Fruit fly (Drosophila melanogaster) whole organism, prepupa: ENCODE data around the gene Galphai.

Experiments
- Blimp-1 ChIP-seq: fragments of 200-800 bp; sonication (Bioruptor generic); optimal IDR thresholded peaks from 3 replicates; lab custom pipeline; 2017; ENCODE audit warnings: missing biosample characterization, missing genetic modification characterization, mild to moderate bottlenecking, moderate library complexity, missing genetic modification reagents
- CG10669 ChIP-seq: fragments of 200-800 bp; sonication (Bioruptor generic); optimal IDR thresholded peaks from 3 replicates; lab custom pipeline; 2018; ENCODE audit warnings: missing biosample characterization, mild to moderate bottlenecking, missing genetic modification characterization, moderate library complexity
- CG11294 ChIP-seq: fragments of 200-800 bp; sonication (Bioruptor generic); IDR thresholded peaks from 2 replicates; pipeline ENCODE4 v1.3.6; 2022; ENCODE audit warnings: missing biosample characterization, missing genetic modification characterization
- CG11762 ChIP-seq: fragments of 200-800 bp; sonication (Bioruptor generic); optimal IDR thresholded peaks from 3 replicates; lab custom pipeline; 2016; ENCODE audit warnings: missing biosample characterization, missing genetic modification characterization; ENCODE audit not compliant: insufficient read depth
- CG11902 ChIP-seq: fragments of 200-800 bp; sonication (Bioruptor generic); optimal IDR thresholded peaks from 3 replicates; lab custom pipeline; 2016; ENCODE audit warnings: missing biosample characterization, missing genetic modification characterization
- CG15336 ChIP-seq: fragments of 200-800 bp; sonication (Bioruptor generic); IDR thresholded peaks from 2 replicates; pipeline ENCODE4 v1.3.6; 2022; ENCODE audit warnings: missing biosample characterization, missing genetic modification characterization
- CG1621 ChIP-seq: fragments of 200-800 bp; sonication (Bioruptor generic); optimal IDR thresholded peaks from 3 replicates; lab custom pipeline; 2018; ENCODE audit warnings: missing biosample characterization, mild to moderate bottlenecking, missing genetic modification characterization
- CG16779 ChIP-seq: fragments of 200-800 bp; sonication (Bioruptor generic); optimal IDR thresholded peaks from 3 replicates; lab custom pipeline; 2017; ENCODE audit warnings: missing biosample characterization, mild to moderate bottlenecking, missing genetic modification characterization
- CG3032 ChIP-seq: fragments of 200-800 bp; optimal IDR thresholded peaks from 2 replicates; lab custom pipeline; 2019; ENCODE audit warnings: missing biosample characterization, mild to moderate bottlenecking, missing genetic modification characterization, moderate library complexity
- CG31627 ChIP-seq: fragments of 200-800 bp; sonication (Bioruptor generic); optimal IDR thresholded peaks from 3 replicates; lab custom pipeline; 2016; ENCODE audit warnings: missing biosample characterization, missing genetic modification characterization
- CG32006 ChIP-seq: fragments of 200-800 bp; sonication (Bioruptor generic); optimal IDR thresholded peaks from 3 replicates; lab custom pipeline; 2017; ENCODE audit warnings: missing biosample characterization, mild to moderate bottlenecking, missing genetic modification characterization
- CG3919 ChIP-seq: fragments of 200-800 bp; sonication (Bioruptor generic); optimal IDR thresholded peaks from 3 replicates; lab custom pipeline; 2016; ENCODE audit warnings: missing biosample characterization, missing genetic modification characterization
- CG4318 ChIP-seq: fragments of 200-800 bp; sonication (Bioruptor generic); optimal IDR thresholded peaks from 3 replicates; lab custom pipeline; 2017; ENCODE audit warnings: missing biosample characterization, mild to moderate bottlenecking, missing genetic modification characterization
- CG6163 ChIP-seq: fragments of 200-800 bp; sonication (Bioruptor generic); IDR thresholded peaks from 3 replicates; pipeline ENCODE4 v1.3.6; 2022; ENCODE audit warnings: missing biosample characterization, missing genetic modification characterization
- CG6792 ChIP-seq: fragments of 200-800 bp; sonication (Bioruptor generic); optimal IDR thresholded peaks from 3 replicates; lab custom pipeline; 2016; ENCODE audit warnings: missing biosample characterization, missing genetic modification characterization
- CG6808 ChIP-seq: fragments of 200-800 bp; sonication (Bioruptor generic); optimal IDR thresholded peaks from 3 replicates; lab custom pipeline; 2017; ENCODE audit warnings: missing biosample characterization, missing genetic modification characterization, mild to moderate bottlenecking, moderate library complexity, missing genetic modification reagents
- CG6854 ChIP-seq: fragments of 200-800 bp; sonication (Bioruptor generic); optimal IDR thresholded peaks from 2 replicates; lab custom pipeline; 2017; ENCODE audit warnings: missing biosample characterization, mild to moderate bottlenecking, missing genetic modification characterization
- CG7368 ChIP-seq: fragments of 200-800 bp; sonication (Bioruptor generic); optimal IDR thresholded peaks from 3 replicates; lab custom pipeline; 2016; ENCODE audit warnings: missing biosample characterization, missing genetic modification characterization
- CG8119 ChIP-seq: fragments of 200-800 bp; sonication (Bioruptor generic); IDR thresholded peaks from 3 replicates; pipeline ENCODE4 v1.3.6; 2022; ENCODE audit warnings: missing biosample characterization, missing genetic modification characterization
- CG8319 ChIP-seq: fragments of 200-800 bp; sonication (Bioruptor generic); optimal IDR thresholded peaks from 3 replicates; lab custom pipeline; 2016; ENCODE audit warnings: missing biosample characterization, missing genetic modification characterization
- CG8632 ChIP-seq: fragments of 200-800 bp; sonication (Bioruptor generic); optimal IDR thresholded peaks from 3 replicates; lab custom pipeline; 2016; ENCODE audit warnings: missing biosample characterization, missing genetic modification characterization
- CG9139 ChIP-seq: fragments of 200-800 bp; sonication (Bioruptor generic); optimal IDR thresholded peaks from 3 replicates; lab custom pipeline; 2017; ENCODE audit warnings: missing biosample characterization, mild to moderate bottlenecking, missing genetic modification characterization
- Eip75B ChIP-seq: fragments of 200-800 bp; sonication (Bioruptor generic); optimal IDR thresholded peaks from 3 replicates; lab custom pipeline; 2016; ENCODE audit warnings: missing biosample characterization, missing genetic modification characterization
- Eip78C ChIP-seq: fragments of 200-800 bp; sonication (Bioruptor generic); peaks from one replicate; lab custom pipeline; 2016; ENCODE audit warnings: missing biosample characterization, missing genetic modification characterization
- Eip93F ChIP-seq: fragments of 200-800 bp; sonication (Bioruptor generic); optimal IDR thresholded peaks from 2 replicates; lab custom pipeline; 2016; ENCODE audit warnings: missing biosample characterization, mild to moderate bottlenecking, missing genetic modification characterization
- Ets96B ChIP-seq: fragments of 200-800 bp; optimal IDR thresholded peaks from 2 replicates; lab custom pipeline; 2019; ENCODE audit warnings: missing biosample characterization, mild to moderate bottlenecking, missing genetic modification characterization, moderate library complexity
- Gug ChIP-seq: fragments of 200-800 bp; sonication (Bioruptor generic); IDR thresholded peaks from 2 replicates; pipeline ENCODE4 v1.3.6; 2022; ENCODE audit warnings: missing biosample characterization, missing genetic modification characterization
- Hr39 ChIP-seq: fragments of 200-800 bp; sonication (Bioruptor generic); optimal IDR thresholded peaks from 2 replicates; lab custom pipeline; 2016; ENCODE audit warnings: missing biosample characterization, missing genetic modification characterization
- Hr4 ChIP-seq: fragments of 200-800 bp; sonication (Bioruptor generic); optimal IDR thresholded peaks from 3 replicates; lab custom pipeline; 2016; ENCODE audit warnings: missing biosample characterization, missing genetic modification characterization
- Lpt ChIP-seq: fragments of 200-800 bp; sonication (Bioruptor generic); optimal IDR thresholded peaks from 3 replicates; lab custom pipeline; 2016; ENCODE audit warnings: missing biosample characterization, missing genetic modification characterization
- Met ChIP-seq: fragments of 200-800 bp; sonication (Bioruptor generic); optimal IDR thresholded peaks from 3 replicates; lab custom pipeline; 2016; ENCODE audit warnings: missing biosample characterization, missing genetic modification characterization
- OdsH ChIP-seq: fragments of 200-800 bp; sonication (Bioruptor generic); optimal IDR thresholded peaks from 3 replicates; lab custom pipeline; 2016; ENCODE audit warnings: missing biosample characterization, missing genetic modification characterization
- Sox102F ChIP-seq: fragments of 200-800 bp; sonication (Bioruptor generic); optimal IDR thresholded peaks from 2 replicates; lab custom pipeline; 2016; ENCODE audit warnings: missing biosample characterization, mild to moderate bottlenecking, missing genetic modification characterization
- Sox14 ChIP-seq: fragments of 200-800 bp; sonication (Bioruptor generic); optimal IDR thresholded peaks from 3 replicates; lab custom pipeline; 2016; ENCODE audit warnings: missing biosample characterization, missing genetic modification characterization
- Sox15 ChIP-seq: fragments of 200-800 bp; sonication (Bioruptor generic); optimal IDR thresholded peaks from 3 replicates; lab custom pipeline; 2016; ENCODE audit warnings: missing biosample characterization, missing genetic modification characterization
- achi ChIP-seq: fragments of 200-800 bp; sonication (Bioruptor generic); optimal IDR thresholded peaks from 3 replicates; lab custom pipeline; 2016; ENCODE audit warnings: missing biosample characterization, missing genetic modification characterization
- acj6 ChIP-seq: fragments of 200-800 bp; sonication (Bioruptor generic); optimal IDR thresholded peaks from 3 replicates; lab custom pipeline; 2016; ENCODE audit warnings: missing biosample characterization, missing genetic modification characterization
- cyc ChIP-seq: fragments of 200-800 bp; sonication (Bioruptor generic); optimal IDR thresholded peaks from 3 replicates; lab custom pipeline; 2016; ENCODE audit warnings: missing biosample characterization, missing genetic modification characterization
- dac ChIP-seq: fragments of 200-800 bp; sonication (Bioruptor generic); optimal IDR thresholded peaks from 2 replicates; lab custom pipeline; 2017; ENCODE audit warnings: missing biosample characterization, mild to moderate bottlenecking, missing genetic modification characterization
- eg ChIP-seq: fragments of 200-800 bp; sonication (Bioruptor generic); IDR thresholded peaks from 3 replicates; pipeline ENCODE4 v1.3.6; 2022; ENCODE audit warnings: missing biosample characterization, missing genetic modification characterization
- fd59A ChIP-seq: fragments of 200-800 bp; sonication (Bioruptor generic); optimal IDR thresholded peaks from 2 replicates; lab custom pipeline; 2017; ENCODE audit warnings: missing biosample characterization, mild to moderate bottlenecking, missing genetic modification characterization, missing genetic modification reagents
- fd85E ChIP-seq: fragments of 200-800 bp; sonication (Bioruptor generic); optimal IDR thresholded peaks from 3 replicates; lab custom pipeline; 2016; ENCODE audit warnings: missing biosample characterization, missing genetic modification characterization
- fkh ChIP-seq: fragments of 200-800 bp; sonication (Bioruptor generic); optimal IDR thresholded peaks from 3 replicates; lab custom pipeline; 2017; ENCODE audit warnings: missing biosample characterization, mild to moderate bottlenecking, missing genetic modification characterization, moderate library complexity
- lz ChIP-seq: fragments of 200-800 bp; sonication (Bioruptor generic); optimal IDR thresholded peaks from 3 replicates; lab custom pipeline; 2016; ENCODE audit warnings: missing biosample characterization, missing genetic modification characterization
- net ChIP-seq: fragments of 200-800 bp; sonication (Bioruptor generic); optimal IDR thresholded peaks from 3 replicates; lab custom pipeline; 2016; ENCODE audit warnings: missing biosample characterization, missing genetic modification characterization
- pdm3 ChIP-seq: fragments of 200-800 bp; sonication (Bioruptor generic); optimal IDR thresholded peaks from 3 replicates; lab custom pipeline; 2016; ENCODE audit warnings: missing biosample characterization, missing genetic modification characterization
- salr ChIP-seq, 2 experiments: fragments of 200-800 bp; sonication (Bioruptor generic); optimal IDR thresholded peaks; 3 replicates each; lab custom pipeline; 2016 to 2018; ENCODE audit warnings: missing biosample characterization in 2 of 2, missing genetic modification characterization in 2 of 2, mild to moderate bottlenecking in 1 of 2
- spab ChIP-seq: fragments of 200-800 bp; sonication (Bioruptor generic); optimal IDR thresholded peaks from 2 replicates; lab custom pipeline; 2017; ENCODE audit warnings: missing biosample characterization, mild to moderate bottlenecking, missing genetic modification characterization, missing genetic modification reagents
- svp ChIP-seq: fragments of 200-800 bp; sonication (Bioruptor generic); peaks from one replicate; lab custom pipeline; 2016; ENCODE audit warnings: missing biosample characterization, missing genetic modification characterization
- topi ChIP-seq: fragments of 200-800 bp; sonication (Bioruptor generic); optimal IDR thresholded peaks from 3 replicates; lab custom pipeline; 2016; ENCODE audit warnings: missing biosample characterization, missing genetic modification characterization
- vri ChIP-seq: fragments of 200-800 bp; sonication (Bioruptor generic); optimal IDR thresholded peaks from 3 replicates; lab custom pipeline; 2016; ENCODE audit warnings: missing biosample characterization, mild to moderate bottlenecking, missing genetic modification characterization

Gene Galphai

DNA sequence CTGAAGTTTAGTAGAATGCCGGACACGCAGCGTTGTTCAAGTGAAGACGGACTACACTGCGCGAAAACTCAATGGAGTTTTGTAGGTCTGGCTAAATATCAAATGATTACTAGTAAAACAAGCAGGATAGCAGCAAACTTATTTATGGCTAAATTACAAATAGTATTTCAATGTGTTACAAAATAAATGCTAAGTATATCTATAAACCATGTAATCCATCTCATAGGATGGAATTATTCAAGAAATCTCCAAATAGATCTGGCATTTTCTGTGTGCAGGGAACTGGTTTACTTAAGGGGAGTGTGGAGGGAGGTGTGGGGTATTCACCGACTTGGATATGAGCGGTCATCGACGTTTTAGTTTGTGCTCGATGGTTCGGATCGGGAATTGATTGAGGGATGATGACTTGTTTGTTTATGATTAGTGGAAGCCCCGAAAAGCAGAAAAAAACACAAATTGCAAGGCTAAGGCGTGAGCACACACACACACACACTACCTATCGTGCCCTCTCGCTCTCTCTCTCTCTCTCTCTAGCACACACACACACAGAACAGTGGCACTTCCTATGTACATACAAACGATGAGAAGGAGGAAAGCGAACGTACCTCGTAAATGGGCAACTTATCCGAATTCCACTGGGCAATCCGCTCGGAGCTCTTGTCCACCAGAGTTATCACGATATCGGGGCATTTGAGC is 15.9 kb downstream of the Galphai start:
- TF ChIP-seq CG10669 (peak; percentile 86), spab (GFP tag; lab: Kevin White, UChicago) (peak; percentile 79), fd85E (no peak), CG7368 (peak; percentile 57), acj6 (peak; percentile 84), Sox15 (GFP tag; lab: Kevin White, UChicago) (peak; percentile 59), eg (GFP tag; lab: Robert Waterston, UW) (peak; percentile 59), CG8632 (GFP tag; lab: Kevin White, UChicago) (peak; percentile 78), CG8119 (GFP tag; lab: Robert Waterston, UW) (peak; percentile 79; the same call in 2 of the 3 replicates), CG32006 (peak; percentile 87), CG3032 (tag; lab: Kevin White, UChicago) (peak; percentile 80), cyc (GFP tag; lab: Kevin White, UChicago) (peak; percentile 24), CG31627 (peak; percentile 61), Hr4 (GFP tag; lab: Kevin White, UChicago) (peak; percentile 84), CG1621 (peak; percentile 77), Blimp-1 (GFP tag; lab: Kevin White, UChicago) (no peak), CG9139 (peak; percentile 22), Ets96B (tag; lab: Kevin White, UChicago) (peak; percentile 86), CG11762 (GFP tag; lab: Kevin White, UChicago) (peak; percentile 63), CG11294 (peak; percentile 35), CG6854 (GFP tag; lab: Kevin White, UChicago) (no peak), vri (GFP tag; lab: Kevin White, UChicago) (peak; percentile 59), OdsH (GFP tag; lab: Kevin White, UChicago) (peak; percentile 83), Eip93F (GFP tag; lab: Kevin White, UChicago) (no peak), salr (GFP tag; optimal IDR thresholded peaks at IDR 0.05; lab: Kevin White, UChicago) (peak; percentile 65 to 67), svp (GFP tag; lab: Kevin White, UChicago) (no peak), dac (peak; percentile 66), CG8319 (GFP tag; lab: Kevin White, UChicago) (peak; percentile 35), achi (GFP tag; lab: Kevin White, UChicago) (peak; percentile 81), CG11902 (GFP tag; lab: Kevin White, UChicago) (no peak), CG6792 (GFP tag; lab: Kevin White, UChicago) (peak; percentile 70), Hr39 (GFP tag; lab: Kevin White, UChicago) (peak; percentile 62), CG16779 (tag; lab: Kevin White, UChicago) (peak; percentile 30), pdm3 (GFP tag; lab: Kevin White, UChicago) (peak; percentile 84), CG3919 (GFP tag; lab: Kevin White, UChicago) (peak; percentile 75), net (GFP tag; lab: Kevin White, UChicago) (peak; percentile 83), Eip75B (peak; percentile 73), fkh (peak; percentile 58), CG4318 (GFP tag; lab: Kevin White, UChicago) (peak; percentile 64), lz (GFP tag; lab: Kevin White, UChicago) (peak; percentile 41), Eip78C (GFP tag; lab: Kevin White, UChicago) (peak; percentile 97), topi (GFP tag; lab: Kevin White, UChicago) (peak; percentile 61), Sox102F (peak; percentile 73), Lpt (GFP tag; lab: Kevin White, UChicago) (peak; percentile 69), Met (GFP tag; lab: Kevin White, UChicago) (peak; percentile 78), CG15336 (GFP tag; lab: Robert Waterston, UW) (peak; percentile 83), fd59A (GFP tag; lab: Kevin White, UChicago) (peak; percentile 82), CG6163 (GFP tag; lab: Robert Waterston, UW) (peak; percentile 69), CG6808 (GFP tag; lab: Kevin White, UChicago) (peak; percentile 82), Gug (GFP tag; lab: Robert Waterston, UW) (peak; percentile 38; the same call in 1 of the 2 replicates), Sox14 (GFP tag; lab: Kevin White, UChicago) (peak; percentile 82)
